Worm (Caenorhabditis elegans): ENCODE results near the gene gpa-5.

Gene gpa-5

DNA sequence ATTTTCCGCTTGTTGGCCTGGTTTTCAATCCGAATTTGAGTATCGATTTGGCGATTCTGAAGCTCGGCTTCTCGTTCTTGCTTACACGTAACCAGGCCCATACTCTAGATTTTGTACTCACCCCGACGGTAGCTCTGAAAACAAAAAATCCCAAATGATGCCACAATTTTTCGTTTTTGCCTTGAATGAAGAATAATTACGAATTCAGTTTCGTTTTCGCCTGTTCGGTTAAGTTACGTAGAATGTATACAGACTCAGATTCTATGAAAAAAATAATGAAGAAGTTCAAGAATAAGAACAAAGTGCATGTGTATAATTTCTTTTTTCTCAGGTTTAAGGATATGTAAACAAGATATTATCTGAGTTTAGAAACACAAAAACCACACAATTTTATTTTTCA lies at the start of gene gpa-5:
TSS of gene gpa-5 (minus strand) at position 101 of the 400 bp plus-strand sequence.
- TF ChIP-seq B0310.2 (tag; optimal IDR thresholded peaks at IDR 0.05) (no peak), ceh-13 (GFP tag; optimal IDR thresholded peaks at IDR 0.05) (no peak), ets-7 (tag; optimal IDR thresholded peaks at IDR 0.05) (no peak), hmg-4 (GFP tag; optimal IDR thresholded peaks at IDR 0.05) (no peak), scrt-1 (GFP tag; IDR thresholded peaks at IDR 0.05) (no peak), pes-1 (GFP tag; IDR thresholded peaks at IDR 0.05) (no peak), flt-1 (GFP tag; IDR thresholded peaks at IDR 0.05) (no peak), aly-1 (tag; optimal IDR thresholded peaks at IDR 0.05) (no peak), F13C5.2 (tag; optimal IDR thresholded peaks at IDR 0.05) (no peak), hnd-1 (tag; optimal IDR thresholded peaks at IDR 0.05) (no peak), tra-4 (tag; optimal IDR thresholded peaks at IDR 0.05) (no peak), tbx-37 (GFP tag; conservative IDR thresholded peaks at IDR 0.05) (no peak), tbx-11 (GFP tag; IDR thresholded peaks at IDR 0.05) (no peak), ceh-36 (tag; optimal IDR thresholded peaks at IDR 0.05) (no peak), sea-1 (GFP tag; conservative IDR thresholded peaks at IDR 0.05) (no peak), ama-1 (optimal IDR thresholded peaks at IDR 0.05) (no peak), hmbx-1 (tag; optimal IDR thresholded peaks at IDR 0.05) (no peak)

DNA sequence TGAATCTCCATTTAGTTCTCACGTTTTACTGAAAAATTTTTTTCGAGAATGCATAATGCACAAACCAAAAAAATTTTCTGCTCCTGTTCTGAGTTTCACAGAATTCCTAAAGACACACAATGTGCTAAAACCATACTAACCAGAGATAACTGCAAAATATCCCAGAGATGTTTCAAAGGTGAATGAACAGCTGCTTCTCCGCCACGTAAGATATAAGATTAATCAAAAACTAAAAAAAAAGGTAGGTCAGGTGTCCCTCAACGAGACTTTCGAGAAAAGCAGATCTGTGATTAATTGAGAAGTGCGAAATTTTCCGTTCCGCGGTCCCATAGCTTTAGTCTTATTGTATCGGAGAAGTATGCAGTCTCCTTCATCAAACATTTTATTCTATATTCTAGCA lies 43.9 kb upstream of the gpa-5 start, which contains the start of gene F48B9.3:
TSS of gene F48B9.3 (plus strand) at position 301 of the 400 bp plus-strand sequence.
- TF ChIP-seq ets-7 (tag; optimal IDR thresholded peaks at IDR 0.05) (no peak), B0310.2 (tag; optimal IDR thresholded peaks at IDR 0.05) (no peak), sea-1 (GFP tag; conservative IDR thresholded peaks at IDR 0.05) (no peak), ceh-13 (GFP tag; optimal IDR thresholded peaks at IDR 0.05) (no peak), hmg-4 (GFP tag; optimal IDR thresholded peaks at IDR 0.05) (no peak), tbx-11 (GFP tag; IDR thresholded peaks at IDR 0.05) (no peak), hnd-1 (tag; optimal IDR thresholded peaks at IDR 0.05) (no peak), flt-1 (GFP tag; IDR thresholded peaks at IDR 0.05) (no peak), ceh-36 (tag; optimal IDR thresholded peaks at IDR 0.05) (no peak), aly-1 (tag; optimal IDR thresholded peaks at IDR 0.05) (no peak), hmbx-1 (tag; optimal IDR thresholded peaks at IDR 0.05) (no peak), pes-1 (GFP tag; IDR thresholded peaks at IDR 0.05) (no peak), ama-1 (optimal IDR thresholded peaks at IDR 0.05) (no peak), F13C5.2 (tag; optimal IDR thresholded peaks at IDR 0.05) (no peak), tbx-37 (GFP tag; conservative IDR thresholded peaks at IDR 0.05) (no peak)

DNA sequence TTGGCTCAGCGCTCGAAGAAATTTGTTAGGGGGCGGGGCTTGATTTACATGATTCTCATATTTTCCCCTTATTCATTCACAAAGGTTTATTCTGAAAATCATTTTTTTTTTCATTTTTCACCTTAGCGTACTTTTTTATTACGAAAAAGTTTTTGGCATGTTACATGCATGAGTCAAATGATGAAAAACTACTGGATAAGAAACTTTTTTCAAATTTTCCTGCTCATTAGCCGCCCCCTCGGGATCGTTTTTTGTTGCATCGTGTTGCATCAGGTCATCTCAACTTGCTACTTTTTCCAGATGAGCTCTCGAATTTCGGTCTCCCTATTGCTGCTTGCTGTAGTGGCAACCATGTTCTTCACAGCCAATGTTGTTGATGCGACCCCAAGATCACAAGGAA lies 42.2 kb upstream of the gpa-5 start, which contains the start of gene pdf-2:
TSS of gene pdf-2 (plus strand) at position 301 of the 400 bp plus-strand sequence.
- no peak for TF ChIP-seq B0310.2 (tag; optimal IDR thresholded peaks at IDR 0.05)
- TF ChIP-seq hmbx-1 (tag; optimal IDR thresholded peaks at IDR 0.05) = no peak
- no peak for TF ChIP-seq pes-1 (GFP tag; IDR thresholded peaks at IDR 0.05)
- TF ChIP-seq tbx-37 (GFP tag; conservative IDR thresholded peaks at IDR 0.05) = no peak
- no peak for TF ChIP-seq ceh-13 (GFP tag; optimal IDR thresholded peaks at IDR 0.05)
- no peak for TF ChIP-seq scrt-1 (GFP tag; IDR thresholded peaks at IDR 0.05)
- TF ChIP-seq hmg-4 (GFP tag; optimal IDR thresholded peaks at IDR 0.05) = no peak
- no peak for TF ChIP-seq sea-1 (GFP tag; conservative IDR thresholded peaks at IDR 0.05)
- no peak for TF ChIP-seq F13C5.2 (tag; optimal IDR thresholded peaks at IDR 0.05)
- TF ChIP-seq aly-1 (tag; optimal IDR thresholded peaks at IDR 0.05) = no peak
- TF ChIP-seq ama-1 (optimal IDR thresholded peaks at IDR 0.05) = no peak
- TF ChIP-seq ets-7 (tag; optimal IDR thresholded peaks at IDR 0.05) = no peak
- TF ChIP-seq hnd-1 (tag; optimal IDR thresholded peaks at IDR 0.05) = no peak
- TF ChIP-seq tbx-11 (GFP tag; IDR thresholded peaks at IDR 0.05) = no peak
- no peak for TF ChIP-seq tra-4 (tag; optimal IDR thresholded peaks at IDR 0.05)
- TF ChIP-seq ceh-36 (tag; optimal IDR thresholded peaks at IDR 0.05) = no peak
- no peak for TF ChIP-seq flt-1 (GFP tag; IDR thresholded peaks at IDR 0.05)

DNA sequence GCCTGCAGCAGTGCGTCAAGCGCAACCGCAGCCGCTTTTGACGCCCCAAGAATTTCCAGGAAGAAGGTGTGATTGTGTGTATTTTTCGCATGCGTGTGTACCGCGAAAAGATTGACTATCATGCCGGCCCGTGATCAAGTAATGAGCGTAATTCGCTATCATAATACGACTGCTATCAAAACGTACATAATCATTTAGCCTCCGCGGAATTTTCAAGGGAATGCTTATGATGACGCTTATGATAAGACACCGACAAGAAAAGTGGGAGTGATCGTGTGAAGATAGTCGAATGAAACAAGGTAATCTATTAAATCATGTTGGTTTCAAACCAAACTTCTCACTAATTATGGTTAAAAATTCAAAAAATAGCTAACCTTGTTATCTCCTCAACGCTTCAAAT lies 37.0 kb upstream of the gpa-5 start:
- TF ChIP-seq ets-7 (tag; optimal IDR thresholded peaks at IDR 0.05) (no peak), ama-1 (optimal IDR thresholded peaks at IDR 0.05) (no peak), hmbx-1 (tag; optimal IDR thresholded peaks at IDR 0.05) (no peak), tra-4 (tag; optimal IDR thresholded peaks at IDR 0.05) (no peak), tbx-11 (GFP tag; IDR thresholded peaks at IDR 0.05) (no peak), F13C5.2 (tag; optimal IDR thresholded peaks at IDR 0.05) (no peak)

DNA sequence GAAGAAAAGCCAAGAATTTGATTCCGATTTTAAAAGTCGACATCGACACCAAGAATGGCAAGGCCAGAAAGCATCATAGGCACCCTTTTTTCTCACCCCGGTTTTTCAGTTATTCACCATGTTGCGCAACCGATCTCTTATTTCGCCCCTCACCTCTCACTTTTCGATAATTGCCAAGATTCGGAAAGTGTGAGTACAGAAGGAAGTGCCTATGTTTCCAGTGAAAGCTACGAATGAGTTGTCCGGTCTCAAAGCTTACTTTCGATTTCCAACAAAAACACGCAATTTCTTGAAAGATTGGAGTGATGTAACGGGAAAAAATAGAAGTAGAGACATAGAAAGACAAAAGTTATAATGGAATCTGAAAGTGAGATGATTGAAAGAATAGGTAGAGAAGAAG lies 32.9 kb upstream of the gpa-5 start:
- TF ChIP-seq ets-7 (tag; optimal IDR thresholded peaks at IDR 0.05) (no peak), ceh-13 (GFP tag; optimal IDR thresholded peaks at IDR 0.05) (no peak), F13C5.2 (tag; optimal IDR thresholded peaks at IDR 0.05) (no peak), aly-1 (tag; optimal IDR thresholded peaks at IDR 0.05) (no peak), hmg-4 (GFP tag; optimal IDR thresholded peaks at IDR 0.05) (no peak), ceh-36 (tag; optimal IDR thresholded peaks at IDR 0.05) (no peak), flt-1 (GFP tag; IDR thresholded peaks at IDR 0.05) (no peak), tbx-11 (GFP tag; IDR thresholded peaks at IDR 0.05) (no peak), B0310.2 (tag; optimal IDR thresholded peaks at IDR 0.05) (no peak), tra-4 (tag; optimal IDR thresholded peaks at IDR 0.05) (no peak), pes-1 (GFP tag; IDR thresholded peaks at IDR 0.05) (no peak), sea-1 (GFP tag; conservative IDR thresholded peaks at IDR 0.05) (no peak)

- TF ChIP-seq tbx-11 (GFP tag; IDR thresholded peaks at IDR 0.05) = no peak
- TF ChIP-seq ceh-36 (tag; optimal IDR thresholded peaks at IDR 0.05) = no peak
- TF ChIP-seq tbx-37 (GFP tag; conservative IDR thresholded peaks at IDR 0.05) = no peak
Measured at ce11 chrX:2152062-2152461, 31.2 kb upstream of the gpa-5 start.

- TF ChIP-seq ceh-36 (tag; optimal IDR thresholded peaks at IDR 0.05) = no peak
- no peak for TF ChIP-seq ama-1 (optimal IDR thresholded peaks at IDR 0.05)
- TF ChIP-seq sea-1 (GFP tag; conservative IDR thresholded peaks at IDR 0.05) = no peak
- TF ChIP-seq pes-1 (GFP tag; IDR thresholded peaks at IDR 0.05) = no peak
- no peak for TF ChIP-seq F13C5.2 (tag; optimal IDR thresholded peaks at IDR 0.05)
- TF ChIP-seq B0310.2 (tag; optimal IDR thresholded peaks at IDR 0.05) = no peak
- no peak for TF ChIP-seq tbx-11 (GFP tag; IDR thresholded peaks at IDR 0.05)
- no peak for TF ChIP-seq hmg-4 (GFP tag; optimal IDR thresholded peaks at IDR 0.05)
- TF ChIP-seq scrt-1 (GFP tag; IDR thresholded peaks at IDR 0.05) = no peak
- TF ChIP-seq aly-1 (tag; optimal IDR thresholded peaks at IDR 0.05) = no peak
- no peak for TF ChIP-seq hmbx-1 (tag; optimal IDR thresholded peaks at IDR 0.05)
Measured at ce11 chrX:2150006-2150405, 29.1 kb upstream of the gpa-5 start, which contains the start of gene npax-2. Gene npax-2, minus strand, starts transcription at chrX:2150106.

Measured in whole organism, early embryonic.